Worm (Caenorhabditis elegans) whole organism, young adult: Measurements from ENCODE around the gene vang-1.

ENCODE experiments used
- D2030.7 ChIP-seq: fragments of 200-800 bp; sonication (Bioruptor generic); IDR thresholded peaks from 2 replicates; pipeline ENCODE4 v1.3.6; 2022; ENCODE audit warnings: missing genetic modification reagents, missing genetic modification characterization, missing compliant biosample characterization
- ama-1 ChIP-seq, 3 experiments: fragments of 150-350 bp in 1 of 3; sonication (generic microtip) in 2 of 3; optimal IDR thresholded peaks; 2 replicates each; lab custom pipeline; 2014 to 2018; ENCODE audit warnings: missing biosample characterization in 2 of 3, missing genetic modification characterization in 2 of 3, missing genetic modification reagents in 2 of 3
- ceh-91 ChIP-seq: fragments of 200-800 bp; sonication (Bioruptor generic); IDR thresholded peaks from 2 replicates; pipeline ENCODE4 v1.3.6; 2022; ENCODE audit warnings: missing genetic modification reagents, missing genetic modification characterization, missing compliant biosample characterization
- nfyb-1 ChIP-seq: fragments of 200-800 bp; sonication (Bioruptor generic); IDR thresholded peaks from 2 replicates; pipeline ENCODE4 v1.3.6; 2022; ENCODE audit warnings: missing genetic modification reagents, missing genetic modification characterization, missing compliant biosample characterization
- sea-2 ChIP-seq: fragments of 200-800 bp; sonication (Bioruptor generic); IDR thresholded peaks from 2 replicates; pipeline ENCODE4 v1.3.6; 2022; ENCODE audit warnings: missing genetic modification characterization, missing compliant biosample characterization
- tbx-9 ChIP-seq: sonication (generic microtip); optimal IDR thresholded peaks from 2 replicates; lab custom pipeline; 2016; ENCODE audit warnings: borderline replicate concordance, missing genetic modification characterization, inconsistent platforms, missing compliant biosample characterization
- unc-130 ChIP-seq: sonication (generic microtip); optimal IDR thresholded peaks from 2 replicates; lab custom pipeline; 2016; ENCODE audit warnings: missing genetic modification reagents, missing genetic modification characterization, missing compliant biosample characterization
- unc-62 ChIP-seq: fragments of 150-350 bp; optimal IDR thresholded peaks from 2 replicates; lab custom pipeline; 2014; ENCODE audit warnings: missing biosample characterization, missing genetic modification reagents, missing genetic modification characterization

- TF ChIP-seq D2030.7 (GFP tag; lab: Robert Waterston, UW) (no peak), tbx-9 (no peak), unc-130 (GFP tag; lab: Kevin White, UChicago) (no peak), unc-62 (no peak), ama-1 (optimal IDR thresholded peaks at IDR 0.05; lab: Kevin White, UChicago) (no peak), ama-1 (GFP tag; optimal IDR thresholded peaks at IDR 0.05; lab: Kevin White, UChicago) (no peak), nfyb-1 (GFP tag; lab: Robert Waterston, UW) (no peak), sea-2 (no peak), ceh-91 (no peak)
These were observed 18.2 kb downstream of the vang-1 start for ce11 chrX:2903715-2904419.
